Worm (Caenorhabditis elegans) whole organism, young adult: ENCODE results near the gene Y82E9BR.8.

Experiments
- hmg-20 ChIP-seq: fragments of 200-800 bp; sonication (Bioruptor generic); IDR thresholded peaks from 2 replicates; pipeline ENCODE4 v1.3.6; 2022; ENCODE audit warnings: missing genetic modification reagents, missing genetic modification characterization, missing compliant biosample characterization
- nhr-27 ChIP-seq: fragments of 200-800 bp; sonication (Bioruptor generic); optimal IDR thresholded peaks from 2 replicates; lab custom pipeline; 2018; ENCODE audit warnings: mild to moderate bottlenecking, missing genetic modification characterization, moderate library complexity, missing compliant biosample characterization
- pbrm-1 ChIP-seq: fragments of 200-800 bp; sonication (Bioruptor generic); IDR thresholded peaks from 2 replicates; pipeline ENCODE4 v1.3.6; 2022; ENCODE audit warnings: missing genetic modification reagents, missing genetic modification characterization, missing compliant biosample characterization
- unc-62 ChIP-seq: fragments of 150-350 bp; optimal IDR thresholded peaks from 2 replicates; lab custom pipeline; 2014; ENCODE audit warnings: missing biosample characterization, missing genetic modification reagents, missing genetic modification characterization

DNA sequence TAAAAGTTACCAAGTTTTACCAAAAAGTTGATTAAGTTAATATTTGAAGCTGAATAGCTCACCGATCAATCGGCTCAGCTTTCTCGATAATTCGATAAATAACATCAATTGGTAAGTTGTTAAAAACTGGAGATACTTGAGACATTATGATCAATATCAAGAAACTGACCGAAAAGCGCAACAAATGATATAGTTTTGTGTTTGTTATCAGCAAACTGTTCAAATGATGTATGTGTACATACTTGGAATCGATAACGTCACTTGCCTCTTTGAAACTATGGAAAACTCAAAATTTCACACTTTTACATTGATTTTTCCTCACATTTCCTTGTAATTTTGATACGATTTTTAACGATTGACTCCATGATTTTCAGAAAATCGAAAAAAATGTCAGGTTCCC is 42.8 kb downstream of the Y82E9BR.8 start, which contains the start of the genes fbxa-80 and fbxa-19:
- no peak for TF ChIP-seq nhr-27 (tag; lab: Kevin White, UChicago)
- no peak for TF ChIP-seq pbrm-1 (GFP tag; lab: Robert Waterston, UW)
- TF ChIP-seq hmg-20 = no peak
- no peak for TF ChIP-seq unc-62 (GFP tag; lab: Kevin White, UChicago)
